Worm (Caenorhabditis elegans): Measurements from ENCODE around the gene marg-1.

DNA sequence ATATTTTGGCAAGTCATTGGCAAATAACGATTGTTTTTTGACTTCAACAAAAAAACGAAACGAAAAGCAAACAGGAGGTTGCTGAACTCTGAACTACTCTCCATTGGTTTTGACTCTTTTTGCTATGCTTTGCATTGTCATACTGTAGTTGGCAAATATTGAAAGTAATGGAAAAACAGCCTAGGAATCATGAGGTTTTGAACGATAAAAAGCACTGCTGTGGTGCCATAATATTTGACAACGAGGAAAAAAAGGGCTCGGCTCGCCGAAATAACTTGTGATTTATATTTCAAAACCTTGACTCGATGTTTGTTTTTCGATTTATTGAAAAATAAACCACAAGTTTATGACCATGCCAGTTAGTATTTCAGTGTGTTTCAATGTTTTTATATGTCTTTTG, 38.8 kb upstream of the marg-1 start:
- TF ChIP-seq flt-1 (GFP tag; IDR thresholded peaks at IDR 0.05) (no peak), ztf-29 (GFP tag; IDR thresholded peaks at IDR 0.05) (no peak), ztf-23 (GFP tag; IDR thresholded peaks at IDR 0.05) (no peak), tab-1 (GFP tag; IDR thresholded peaks at IDR 0.05) (no peak)
